Worm (Caenorhabditis elegans): Measurements from ENCODE around the gene F42A10.9.

F42A10.9 gene

DNA sequence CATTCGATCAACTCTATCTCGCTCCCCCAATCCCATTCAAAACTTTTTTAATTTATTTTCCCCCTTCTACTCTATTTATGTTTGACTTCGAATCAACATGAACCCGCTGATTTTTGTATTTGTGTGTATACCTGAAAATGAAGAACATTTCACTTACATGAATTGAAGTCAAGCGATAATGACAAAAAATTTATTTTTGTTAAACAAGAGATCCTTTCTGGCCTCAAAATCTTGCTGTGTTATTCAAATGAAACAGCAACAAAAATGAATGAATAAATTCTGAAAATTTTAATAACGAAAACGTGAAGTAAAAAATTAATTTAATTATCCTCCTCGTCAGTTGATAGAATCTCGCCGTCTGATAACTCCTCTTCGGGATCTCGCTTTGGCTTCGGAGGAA lies 38.1 kb downstream of the F42A10.9 start (continued):
- peak; percentile 40 for TF ChIP-seq athp-1 (tag; optimal IDR thresholded peaks at IDR 0.05)
- 0 out of 2 replicates have a peak, but pooled peaks have one; percentile 29 for TF ChIP-seq ceh-58 (GFP tag; IDR thresholded peaks at IDR 0.05)
- no peak for TF ChIP-seq F57C9.4 (tag; optimal IDR thresholded peaks at IDR 0.05)
- no peak for TF ChIP-seq snpc-1.3 (tag; optimal IDR thresholded peaks at IDR 0.05; ENCODE audit: insufficient read depth)
- no peak for TF ChIP-seq tbx-9 (tag; optimal IDR thresholded peaks at IDR 0.05; ENCODE audit: borderline replicate concordance)
- TF ChIP-seq B0336.3 (GFP tag; IDR thresholded peaks at IDR 0.05): peak; percentile 73
- TF ChIP-seq ama-1 (optimal IDR thresholded peaks at IDR 0.05): no peak
- peak; percentile 53 to 65 for TF ChIP-seq ama-1 (GFP tag; optimal IDR thresholded peaks at IDR 0.05)
- TF ChIP-seq hlh-12 (tag; optimal IDR thresholded peaks at IDR 0.05): no peak
- no peak for TF ChIP-seq sea-2 (GFP tag; IDR thresholded peaks at IDR 0.05)
- no peak for TF ChIP-seq lin-40 (tag; optimal IDR thresholded peaks at IDR 0.05)
- TF ChIP-seq F55B11.4 (tag; optimal IDR thresholded peaks at IDR 0.05; ENCODE audit: borderline replicate concordance, insufficient read depth): no peak
- peak; percentile 85 for TF ChIP-seq Y79H2A.3 (GFP tag; conservative IDR thresholded peaks at IDR 0.05)
- peak; percentile 68; the same call in 1 of the 2 replicates for TF ChIP-seq attf-6 (GFP tag; IDR thresholded peaks at IDR 0.05)
- TF ChIP-seq ztf-25 (GFP tag; IDR thresholded peaks at IDR 0.05): 0 out of 2 replicates have a peak, but pooled peaks have one; percentile 41
- TF ChIP-seq K12H6.12 (tag; optimal IDR thresholded peaks at IDR 0.05): no peak
- no peak for TF ChIP-seq F33H1.4 (GFP tag; IDR thresholded peaks at IDR 0.05)
- no peak for TF ChIP-seq ztf-3 (GFP tag; optimal IDR thresholded peaks at IDR 0.05)
- no peak for TF ChIP-seq nhr-80 (tag; optimal IDR thresholded peaks at IDR 0.05)
- no peak for TF ChIP-seq dpl-1 (GFP tag; optimal IDR thresholded peaks at IDR 0.05)
- peak; percentile 60 for TF ChIP-seq C17E4.6 (GFP tag; IDR thresholded peaks at IDR 0.05)
- no peak for TF ChIP-seq T26A5.8 (tag; optimal IDR thresholded peaks at IDR 0.05)
- TF ChIP-seq B0261.1 (tag; optimal IDR thresholded peaks at IDR 0.05): no peak
- peak; percentile 72 for TF ChIP-seq him-1 (tag; optimal IDR thresholded peaks at IDR 0.05)
- TF ChIP-seq ztf-6 (GFP tag; IDR thresholded peaks at IDR 0.05): no peak
- TF ChIP-seq K11D2.4 (GFP tag; IDR thresholded peaks at IDR 0.05): no peak
- no peak for TF ChIP-seq zim-3 (tag; optimal IDR thresholded peaks at IDR 0.05)
- TF ChIP-seq F57A8.1 (GFP tag; optimal IDR thresholded peaks at IDR 0.05): no peak
- peak; percentile 6 for TF ChIP-seq tbp1 (GFP tag; optimal IDR thresholded peaks at IDR 0.05)
- peak; percentile 34 for TF ChIP-seq hmg-1.2 (GFP tag; IDR thresholded peaks at IDR 0.05)
- TF ChIP-seq Y95B8A.8 (GFP tag; IDR thresholded peaks at IDR 0.05): peak; percentile 57; the same call in 1 of the 2 replicates
- no peak for TF ChIP-seq rcor-1 (GFP tag; IDR thresholded peaks at IDR 0.05)
- no peak for TF ChIP-seq cebp-2 (GFP tag; IDR thresholded peaks at IDR 0.05)
- TF ChIP-seq snpc-4 (GFP tag; optimal IDR thresholded peaks at IDR 0.05): no peak
- TF ChIP-seq snpc-4 (tag; optimal IDR thresholded peaks at IDR 0.05): peak in 2 of 4 experiments; percentile 4 to 32
- TF ChIP-seq hrde-1 (tag; optimal IDR thresholded peaks at IDR 0.05; ENCODE audit: borderline replicate concordance): peak; percentile 93
- no peak for TF ChIP-seq madf-8 (GFP tag; conservative IDR thresholded peaks at IDR 0.05)
- TF ChIP-seq mxl-1 (tag; optimal IDR thresholded peaks at IDR 0.05): no peak
- 0 out of 2 replicates have a peak, but pooled peaks have one; percentile 14 for TF ChIP-seq ceh-91 (GFP tag; IDR thresholded peaks at IDR 0.05)
- TF ChIP-seq unc-130 (GFP tag; optimal IDR thresholded peaks at IDR 0.05): peak; percentile 48
- TF ChIP-seq D2030.7 (GFP tag; IDR thresholded peaks at IDR 0.05): peak; percentile 25; the same call in 1 of the 2 replicates
- peak; percentile 9 for TF ChIP-seq efl-1 (GFP tag; optimal IDR thresholded peaks at IDR 0.05)
- peak; percentile 85 for TF ChIP-seq F49E8.2 (tag; optimal IDR thresholded peaks at IDR 0.05; ENCODE audit: insufficient read depth)
- no peak for TF ChIP-seq F52B5.7 (tag; optimal IDR thresholded peaks at IDR 0.05)
- TF ChIP-seq zfh-2 (GFP tag; conservative IDR thresholded peaks at IDR 0.05): no peak
- TF ChIP-seq aptf-3 (GFP tag; IDR thresholded peaks at IDR 0.05): no peak
- TF ChIP-seq nhr-120 (GFP tag; IDR thresholded peaks at IDR 0.05): no peak
- no peak for TF ChIP-seq Y56A3A.18 (GFP tag; IDR thresholded peaks at IDR 0.05)
- TF ChIP-seq C06A6.2 (GFP tag; conservative IDR thresholded peaks at IDR 0.05): no peak
- no peak for TF ChIP-seq nfyb-1 (GFP tag; IDR thresholded peaks at IDR 0.05)

All from whole organism, young adult.